Fruit fly (Drosophila melanogaster) whole organism, wandering third instar larva: ENCODE results near the gene Gr77a.

ENCODE experiments used
- CrebA ChIP-seq: fragments of 200-800 bp; sonication (Bioruptor generic); optimal IDR thresholded peaks from 2 replicates; lab custom pipeline; 2016; ENCODE audit warnings: missing biosample characterization, mild to moderate bottlenecking, missing genetic modification characterization, borderline replicate concordance
- Jra ChIP-seq: sonication (Bioruptor generic); optimal IDR thresholded peaks from 2 replicates; lab custom pipeline; 2016; ENCODE audit warnings: missing biosample characterization, missing genetic modification characterization
- Sp1 ChIP-seq: fragments of 200-800 bp; sonication (Bioruptor generic); optimal IDR thresholded peaks from 3 replicates; lab custom pipeline; 2019; ENCODE audit warnings: missing biosample characterization, mild to moderate bottlenecking, missing genetic modification characterization, moderate library complexity
- br ChIP-seq: fragments of 200-800 bp; sonication (Bioruptor generic); optimal IDR thresholded peaks from 2 replicates; lab custom pipeline; 2016; ENCODE audit warnings: missing biosample characterization, missing genetic modification characterization
- dl ChIP-seq, 2 experiments: fragments of 175-275, 200-275 bp in 1 of 2; fragments of 200-275 bp in 1 of 2; sonication (Bioruptor generic); optimal IDR thresholded peaks; lab custom pipeline; 2018; ENCODE audit warnings: mild to moderate bottlenecking in 2 of 2, missing biosample characterization in 2 of 2, missing genetic modification characterization in 2 of 2, moderate library complexity in 2 of 2; ENCODE audit not compliant: partially characterized antibody in 2 of 2, insufficient read depth in 1 of 2
- dsf ChIP-seq: sonication (Bioruptor generic); optimal IDR thresholded peaks from 2 replicates; lab custom pipeline; 2016; ENCODE audit warnings: missing biosample characterization, missing genetic modification characterization, borderline replicate concordance
- fru ChIP-seq: fragments of 200-800 bp; sonication (Bioruptor generic); optimal IDR thresholded peaks from 3 replicates; lab custom pipeline; 2016; ENCODE audit warnings: missing biosample characterization, mild to moderate bottlenecking, missing genetic modification characterization
- psq ChIP-seq: fragments of 200-800 bp; sonication (Bioruptor generic); optimal IDR thresholded peaks from 3 replicates; lab custom pipeline; 2017; ENCODE audit warnings: missing biosample characterization, mild to moderate bottlenecking, missing genetic modification characterization, moderate library complexity
- sage ChIP-seq: fragments of 200-800 bp; sonication (Bioruptor generic); optimal IDR thresholded peaks from 2 replicates; lab custom pipeline; 2016; ENCODE audit warnings: missing biosample characterization, mild to moderate bottlenecking, missing genetic modification characterization
- woc ChIP-seq: sonication (Bioruptor generic); optimal IDR thresholded peaks from 2 replicates; lab custom pipeline; 2016; ENCODE audit warnings: missing biosample characterization, mild to moderate bottlenecking, missing genetic modification characterization

dm6 chr3L:20787835-20788380 lies 48.7 kb upstream of the Gr77a start, which contains the start of gene CG11396:
- TF ChIP-seq fru (no peak), psq (GFP tag; lab: Kevin White, UChicago) (no peak), dl (GFP tag; optimal IDR thresholded peaks at IDR 0.05; lab: Kevin White, UChicago; ENCODE audit: insufficient read depth in 1 of 2, partially characterized antibody in 2 of 2) (no peak), Jra (GFP tag; lab: Kevin White, UChicago) (no peak), CrebA (no peak), br (no peak), woc (GFP tag; lab: Kevin White, UChicago) (no peak), dsf (GFP tag; lab: Kevin White, UChicago) (no peak), Sp1 (GFP tag; lab: Kevin White, UChicago) (no peak), sage (GFP tag; lab: Kevin White, UChicago) (no peak)
